Fruit fly (Drosophila melanogaster) whole organism, adult: Measurements from ENCODE around the gene CG8260.

Experiments
- CG11617 ChIP-seq: fragments of 200-800 bp; sonication (Bioruptor generic); optimal IDR thresholded peaks from 2 replicates; lab custom pipeline; 2017; ENCODE audit warnings: mild to moderate bottlenecking, missing biosample characterization, missing genetic modification reagents, missing genetic modification characterization
- CG12768 ChIP-seq: fragments of 200-800 bp; sonication (Bioruptor generic); optimal IDR thresholded peaks from 2 replicates; lab custom pipeline; 2017; ENCODE audit warnings: missing biosample characterization, missing genetic modification characterization, mild to moderate bottlenecking, moderate library complexity, missing genetic modification reagents
- CG1620 ChIP-seq: fragments of 200-800 bp; sonication (Bioruptor generic); optimal IDR thresholded peaks from 2 replicates; lab custom pipeline; 2016; ENCODE audit warnings: missing biosample characterization, missing genetic modification characterization
- CG33017 ChIP-seq: fragments of 200-800 bp; sonication (Bioruptor generic); optimal IDR thresholded peaks from 2 replicates; lab custom pipeline; 2018; ENCODE audit warnings: missing biosample characterization, mild to moderate bottlenecking, missing genetic modification characterization, moderate library complexity
- CG5204 ChIP-seq: fragments of 200-800 bp; sonication (Bioruptor generic); optimal IDR thresholded peaks from 2 replicates; lab custom pipeline; 2016; ENCODE audit warnings: missing biosample characterization, missing genetic modification characterization
- CG7045 ChIP-seq: fragments of 200-800 bp; sonication (Bioruptor generic); optimal IDR thresholded peaks from 2 replicates; lab custom pipeline; 2017; ENCODE audit warnings: missing biosample characterization, mild to moderate bottlenecking, missing genetic modification characterization
- Clk ChIP-seq: fragments of 200-800 bp; sonication (Bioruptor generic); optimal IDR thresholded peaks from 2 replicates; lab custom pipeline; 2017; ENCODE audit warnings: missing biosample characterization, missing genetic modification characterization
- Hr96 ChIP-seq: fragments of 200-800 bp; sonication (Bioruptor generic); optimal IDR thresholded peaks from 2 replicates; lab custom pipeline; 2016; ENCODE audit warnings: missing biosample characterization, missing genetic modification characterization
- Mnt ChIP-seq: fragments of 200-800 bp; sonication (Bioruptor generic); optimal IDR thresholded peaks from 2 replicates; lab custom pipeline; 2016; ENCODE audit warnings: missing biosample characterization, mild to moderate bottlenecking, missing genetic modification characterization
- bab1 ChIP-seq: fragments of 200-800 bp; sonication (Bioruptor generic); optimal IDR thresholded peaks from 3 replicates; lab custom pipeline; 2019; ENCODE audit warnings: missing biosample characterization, mild to moderate bottlenecking, missing genetic modification characterization, moderate library complexity
- cic ChIP-seq: fragments of 200-800 bp; sonication (Bioruptor generic); optimal IDR thresholded peaks from 2 replicates; lab custom pipeline; 2017; ENCODE audit warnings: missing biosample characterization, mild to moderate bottlenecking, missing genetic modification characterization, moderate library complexity
- cnc ChIP-seq, 2 experiments: fragments of >200 bp; optimal IDR thresholded peaks; 2 replicates each; lab custom pipeline; 2017
- ovo ChIP-seq: fragments of 200-800 bp; sonication (Bioruptor generic); optimal IDR thresholded peaks from 2 replicates; lab custom pipeline; 2016; ENCODE audit warnings: missing biosample characterization, missing genetic modification characterization

- no peak for TF ChIP-seq Clk (GFP tag; lab: Kevin White, UChicago)
- TF ChIP-seq ovo (GFP tag; lab: Kevin White, UChicago) = no peak
- TF ChIP-seq CG7045 (GFP tag; lab: Kevin White, UChicago) = no peak
- TF ChIP-seq Mnt (GFP tag; lab: Kevin White, UChicago) = peak; percentile 4
- TF ChIP-seq CG5204 = no peak
- TF ChIP-seq Hr96 (GFP tag; lab: Kevin White, UChicago) = no peak
- TF ChIP-seq CG12768 (GFP tag; lab: Kevin White, UChicago) = no peak
- TF ChIP-seq CG11617 (GFP tag; lab: Kevin White, UChicago) = no peak
- no peak for TF ChIP-seq cic (GFP tag; lab: Kevin White, UChicago)
- no peak for TF ChIP-seq CG1620 (GFP tag; lab: Kevin White, UChicago)
- no peak for TF ChIP-seq CG33017
- TF ChIP-seq bab1 (GFP tag; lab: Kevin White, UChicago) = no peak
- no peak for TF ChIP-seq cnc (optimal IDR thresholded peaks at IDR 0.05; lab: Kevin White, UChicago)
Observed at dm6 chrX:15746682-15747196, 9.4 kb upstream of the CG8260 start.
